Worm (Caenorhabditis elegans): ENCODE measurements around the gene tasp-1.

The tasp-1 gene

ce11 chrIII:10758422-10758821, 685 bp upstream of the tasp-1 start, which contains the start of gene K01G5.10:
K01G5.10 (minus strand) TSS chrIII:10758522.
- TF ChIP-seq daf-19 (GFP tag; conservative IDR thresholded peaks at IDR 0.05) (no peak), spr-1 (tag; optimal IDR thresholded peaks at IDR 0.05) (no peak), jun-1 (tag; optimal IDR thresholded peaks at IDR 0.05) (no peak), unc-39 (tag; optimal IDR thresholded peaks at IDR 0.05) (no peak), ceh-20 (GFP tag; IDR thresholded peaks at IDR 0.05) (no peak), zip-11 (GFP tag; IDR thresholded peaks at IDR 0.05) (no peak), mep-1 (tag; optimal IDR thresholded peaks at IDR 0.05) (no peak)

ce11 chrIII:10763032-10763431, 3.9 kb downstream of the tasp-1 start, which contains the start of gene dpy-28:
dpy-28 (plus strand) TSS chrIII:10763131.
- TF ChIP-seq php-3 (GFP tag; IDR thresholded peaks at IDR 0.05): no peak
- no peak for TF ChIP-seq nhr-48 (tag; optimal IDR thresholded peaks at IDR 0.05)
- peak; percentile 34 for TF ChIP-seq mep-1 (tag; optimal IDR thresholded peaks at IDR 0.05)
- TF ChIP-seq fos-1 (tag; optimal IDR thresholded peaks at IDR 0.05): no peak
- TF ChIP-seq T26A8.4 (GFP tag; IDR thresholded peaks at IDR 0.05): no peak
- no peak for TF ChIP-seq hlh-11 (tag; optimal IDR thresholded peaks at IDR 0.05)
- no peak for TF ChIP-seq aly-2 (tag; optimal IDR thresholded peaks at IDR 0.05)
- no peak for TF ChIP-seq unc-130 (GFP tag; optimal IDR thresholded peaks at IDR 0.05)
- no peak for TF ChIP-seq unc-62 (GFP tag; optimal IDR thresholded peaks at IDR 0.05 in 1 of 2)
- TF ChIP-seq unc-62 (tag; optimal IDR thresholded peaks at IDR 0.05): no peak
- no peak for TF ChIP-seq lin-15B (tag; optimal IDR thresholded peaks at IDR 0.05)
- TF ChIP-seq skn-1 (tag; optimal IDR thresholded peaks at IDR 0.05): no peak
- no peak for TF ChIP-seq dmd-8 (GFP tag; IDR thresholded peaks at IDR 0.05)
- TF ChIP-seq mes-2 (tag; optimal IDR thresholded peaks at IDR 0.05; ENCODE audit: poor library complexity, severe bottlenecking): no peak
- TF ChIP-seq spr-3 (GFP tag; optimal IDR thresholded peaks at IDR 0.05): no peak
- no peak for TF ChIP-seq ceh-44 (GFP tag; IDR thresholded peaks at IDR 0.05)
- no peak for TF ChIP-seq daf-16 (GFP tag; optimal IDR thresholded peaks at IDR 0.05)
- TF ChIP-seq daf-16 (tag; optimal IDR thresholded peaks at IDR 0.05): peak; percentile 20
- TF ChIP-seq egl-27 (tag; optimal IDR thresholded peaks at IDR 0.05): no peak
- TF ChIP-seq ama-1 (optimal IDR thresholded peaks at IDR 0.05): peak; percentile 70
- TF ChIP-seq aha-1 (tag): peak; percentile 81
- TF ChIP-seq F10B5.3 (tag; optimal IDR thresholded peaks at IDR 0.05): no peak
- no peak for TF ChIP-seq ztf-7 (tag; optimal IDR thresholded peaks at IDR 0.05)
- TF ChIP-seq lim-7 (GFP tag; IDR thresholded peaks at IDR 0.05): no peak

ce11 chrIII:10769693-10770092, 10.6 kb downstream of the tasp-1 start:
- TF ChIP-seq nhr-76 (tag; optimal IDR thresholded peaks at IDR 0.05) (no peak), aha-1 (tag) (peak; percentile 79), unc-62 (GFP tag; optimal IDR thresholded peaks at IDR 0.05 in 1 of 2) (peak in 1 of 2 experiments; percentile 58), unc-62 (tag; optimal IDR thresholded peaks at IDR 0.05) (no peak)

- no peak for TF ChIP-seq lin-1 (GFP tag; IDR thresholded peaks at IDR 0.05)
- TF ChIP-seq mes-2 (tag; optimal IDR thresholded peaks at IDR 0.05; ENCODE audit: poor library complexity, severe bottlenecking): no peak
- TF ChIP-seq daf-8 (GFP tag; IDR thresholded peaks at IDR 0.05): no peak
- TF ChIP-seq unc-130 (GFP tag; optimal IDR thresholded peaks at IDR 0.05): no peak
These were observed 22.4 kb downstream of the tasp-1 start, which contains the start of gene ptr-19 for ce11 chrIII:10781553-10781952. ptr-19 (plus strand) TSS chrIII:10781853.

ce11 chrIII:10783052-10783451, 23.9 kb downstream of the tasp-1 start:
- TF ChIP-seq unc-130 (GFP tag; optimal IDR thresholded peaks at IDR 0.05) (no peak), set-16 (GFP tag; IDR thresholded peaks at IDR 0.05) (no peak), mxl-3 (GFP tag; optimal IDR thresholded peaks at IDR 0.05) (no peak), F26F4.8 (GFP tag; conservative IDR thresholded peaks at IDR 0.05) (no peak), mes-2 (tag; optimal IDR thresholded peaks at IDR 0.05; ENCODE audit: poor library complexity, severe bottlenecking) (no peak), hlh-11 (tag; optimal IDR thresholded peaks at IDR 0.05) (no peak), nhr-41 (GFP tag; IDR thresholded peaks at IDR 0.05) (no peak), zfp-2 (tag; optimal IDR thresholded peaks at IDR 0.05) (no peak), ZK337.2 (GFP tag; IDR thresholded peaks at IDR 0.05) (no peak), ZK546.5 (tag; optimal IDR thresholded peaks at IDR 0.05) (no peak), snpc-4 (tag; optimal IDR thresholded peaks at IDR 0.05) (no peak), lin-38 (GFP tag; IDR thresholded peaks at IDR 0.05) (no peak), ceh-62 (tag; optimal IDR thresholded peaks at IDR 0.05) (no peak), ztf-7 (tag; optimal IDR thresholded peaks at IDR 0.05) (no peak), pha-4 (GFP tag; IDR thresholded peaks at IDR 0.05) (no peak), pha-4 (tag; optimal IDR thresholded peaks at IDR 0.05) (no peak), arid-1 (GFP tag; conservative IDR thresholded peaks at IDR 0.05) (no peak), fkh-10 (GFP tag; optimal IDR thresholded peaks at IDR 0.05) (no peak)
